Fruit fly (Drosophila melanogaster) whole organism, embryonic: ENCODE measurements around the gene ckd.

ENCODE experiments used
- ATbp ChIP-seq: fragments of 200-800 bp; sonication (Bioruptor generic); optimal IDR thresholded peaks from 2 replicates; lab custom pipeline; 2017; ENCODE audit warnings: missing biosample characterization, mild to moderate bottlenecking, missing genetic modification characterization, missing genetic modification reagents
- Ada2b ChIP-seq: fragments of 200-800 bp; sonication (Bioruptor generic); IDR thresholded peaks from 2 replicates; pipeline ENCODE4 v1.3.6; 2022; ENCODE audit warnings: missing biosample characterization, missing genetic modification characterization
- Atf3 ChIP-seq: fragments of 200-800 bp; sonication (Bioruptor generic); optimal IDR thresholded peaks from 3 replicates; lab custom pipeline; 2016; ENCODE audit warnings: missing biosample characterization, missing genetic modification characterization
- CG10267 ChIP-seq: fragments of 200-800 bp; sonication (Bioruptor generic); optimal IDR thresholded peaks from 2 replicates; lab custom pipeline; 2018; ENCODE audit warnings: missing biosample characterization, mild to moderate bottlenecking, missing genetic modification characterization, moderate library complexity
- CG12236 ChIP-seq: fragments of 200-800 bp; sonication (Bioruptor generic); optimal IDR thresholded peaks from 2 replicates; lab custom pipeline; 2016; ENCODE audit warnings: missing biosample characterization, missing genetic modification characterization
- CG12299 ChIP-seq: fragments of 200-800 bp; sonication (Bioruptor generic); optimal IDR thresholded peaks from 2 replicates; lab custom pipeline; 2018; ENCODE audit warnings: missing biosample characterization, mild to moderate bottlenecking, missing genetic modification characterization
- CG13624 ChIP-seq: fragments of 200-800 bp; sonication (Bioruptor generic); optimal IDR thresholded peaks from 2 replicates; lab custom pipeline; 2016; ENCODE audit warnings: missing biosample characterization, missing genetic modification characterization
- CG1603 ChIP-seq: fragments of 200-800 bp; sonication (Bioruptor generic); optimal IDR thresholded peaks from 2 replicates; lab custom pipeline; 2019; ENCODE audit warnings: missing biosample characterization, mild to moderate bottlenecking, missing genetic modification characterization, moderate library complexity
- CG1792 ChIP-seq: fragments of 200-800 bp; sonication (Bioruptor generic); optimal IDR thresholded peaks from 2 replicates; lab custom pipeline; 2016; ENCODE audit warnings: missing biosample characterization, missing genetic modification characterization
- CG2202 ChIP-seq: fragments of 200-800 bp; sonication (Bioruptor generic); optimal IDR thresholded peaks from 2 replicates; lab custom pipeline; 2018; ENCODE audit warnings: missing biosample characterization, mild to moderate bottlenecking, missing genetic modification characterization
- CG31388 ChIP-seq: fragments of 200-800 bp; sonication (Bioruptor generic); optimal IDR thresholded peaks from 2 replicates; lab custom pipeline; 2016; ENCODE audit warnings: missing biosample characterization, missing genetic modification characterization
- CG7745 ChIP-seq: fragments of 200-800 bp; sonication (Bioruptor generic); optimal IDR thresholded peaks from 2 replicates; lab custom pipeline; 2018; ENCODE audit warnings: missing biosample characterization, mild to moderate bottlenecking, missing genetic modification characterization, moderate library complexity
- CG8089 ChIP-seq: fragments of 200-800 bp; sonication (Bioruptor generic); optimal IDR thresholded peaks from 3 replicates; lab custom pipeline; 2016; ENCODE audit warnings: missing biosample characterization, missing genetic modification characterization
- CG8281 ChIP-seq: fragments of 200-800 bp; sonication (Bioruptor generic); optimal IDR thresholded peaks from 2 replicates; lab custom pipeline; 2018; ENCODE audit warnings: missing biosample characterization, mild to moderate bottlenecking, missing genetic modification characterization, moderate library complexity
- CG8478 ChIP-seq: fragments of >200 bp; optimal IDR thresholded peaks from 2 replicates; lab custom pipeline; 2018
- CG8944 ChIP-seq: fragments of 200-800 bp; sonication (Bioruptor generic); optimal IDR thresholded peaks from 3 replicates; lab custom pipeline; 2016; ENCODE audit warnings: missing biosample characterization, missing genetic modification characterization
- CG9876 ChIP-seq: fragments of 200-800 bp; sonication (Bioruptor generic); optimal IDR thresholded peaks from 2 replicates; lab custom pipeline; 2016; ENCODE audit warnings: missing biosample characterization, missing genetic modification characterization
- CkIIα-i1 ChIP-seq: fragments of 200-800 bp; sonication (Bioruptor generic); IDR thresholded peaks from 2 replicates; pipeline ENCODE4 v1.3.6; 2022; ENCODE audit warnings: missing biosample characterization, missing genetic modification characterization
- Dip2 ChIP-seq: fragments of 200-800 bp; sonication (Bioruptor generic); IDR thresholded peaks from 2 replicates; pipeline ENCODE4 v1.3.6; 2022; ENCODE audit warnings: missing biosample characterization, missing genetic modification characterization
- ERR ChIP-seq: fragments of 200-800 bp; sonication (Bioruptor generic); optimal IDR thresholded peaks from 2 replicates; lab custom pipeline; 2016; ENCODE audit warnings: missing biosample characterization, missing genetic modification characterization
- Lhr ChIP-seq: fragments of 200-800 bp; sonication (Bioruptor generic); optimal IDR thresholded peaks from 3 replicates; lab custom pipeline; 2017; ENCODE audit warnings: mild to moderate bottlenecking, missing biosample characterization, missing genetic modification reagents, missing genetic modification characterization
- Max ChIP-seq: fragments of 200-800 bp; sonication (Bioruptor generic); optimal IDR thresholded peaks from 2 replicates; lab custom pipeline; 2016; ENCODE audit warnings: missing biosample characterization, mild to moderate bottlenecking, missing genetic modification characterization
- NC2β ChIP-seq: fragments of 200-800 bp; sonication (Bioruptor generic); optimal IDR thresholded peaks from 2 replicates; lab custom pipeline; 2016; ENCODE audit warnings: missing biosample characterization, missing genetic modification characterization
- Oaz ChIP-seq: fragments of 200-800 bp; sonication (Bioruptor generic); IDR thresholded peaks from 2 replicates; pipeline ENCODE4 v1.3.6; 2022; ENCODE audit warnings: missing biosample characterization, missing genetic modification characterization
- Optix ChIP-seq: fragments of 200-800 bp; sonication (Bioruptor generic); IDR thresholded peaks from 3 replicates; pipeline ENCODE4 v1.3.6; 2022; ENCODE audit warnings: missing biosample characterization, missing genetic modification characterization
- Ptx1 ChIP-seq: fragments of 200-800 bp; sonication (Bioruptor generic); IDR thresholded peaks from 2 replicates; pipeline ENCODE4 v1.3.6; 2022; ENCODE audit warnings: missing biosample characterization, missing genetic modification characterization
- Rx ChIP-seq: fragments of 200-800 bp; sonication (Bioruptor generic); IDR thresholded peaks from 2 replicates; pipeline ENCODE4 v1.3.6; 2022; ENCODE audit warnings: missing biosample characterization, missing genetic modification characterization
- Sin3A ChIP-seq: fragments of >200 bp; optimal IDR thresholded peaks from 2 replicates; lab custom pipeline; 2018
- Spps ChIP-seq: fragments of 200-800 bp; sonication (Bioruptor generic); optimal IDR thresholded peaks from 2 replicates; lab custom pipeline; 2018; ENCODE audit warnings: missing biosample characterization, mild to moderate bottlenecking, missing genetic modification characterization
- Xbp1 ChIP-seq: fragments of 200-800 bp; sonication (Bioruptor generic); optimal IDR thresholded peaks from 3 replicates; lab custom pipeline; 2016; ENCODE audit warnings: missing biosample characterization, mild to moderate bottlenecking, missing genetic modification characterization
- bbx ChIP-seq: fragments of 200-800 bp; sonication (Bioruptor generic); IDR thresholded peaks from 2 replicates; pipeline ENCODE4 v1.3.6; 2022; ENCODE audit warnings: missing biosample characterization, missing genetic modification characterization; ENCODE audit not compliant: partially characterized antibody
- cg ChIP-seq: fragments of 200-800 bp; sonication (Bioruptor generic); optimal IDR thresholded peaks from 3 replicates; lab custom pipeline; 2019; ENCODE audit warnings: missing biosample characterization, mild to moderate bottlenecking, missing genetic modification characterization, moderate library complexity
- crp ChIP-seq, 2 experiments: fragments of 200-800 bp; sonication (Bioruptor generic); optimal IDR thresholded peaks; 2 replicates in 1 of 2; 3 replicates in 1 of 2; lab custom pipeline; 2017; ENCODE audit warnings: missing biosample characterization in 2 of 2, missing genetic modification characterization in 2 of 2, mild to moderate bottlenecking in 1 of 2, moderate library complexity in 1 of 2
- dysf ChIP-seq: fragments of 200-800 bp; sonication (Bioruptor generic); IDR thresholded peaks from 3 replicates; pipeline ENCODE4 v1.3.6; 2022; ENCODE audit warnings: missing biosample characterization, missing genetic modification characterization
- fd64A ChIP-seq: fragments of 200-800 bp; sonication (Bioruptor generic); optimal IDR thresholded peaks from 3 replicates; lab custom pipeline; 2018; ENCODE audit warnings: missing biosample characterization, mild to moderate bottlenecking, missing genetic modification characterization
- ftz-f1 ChIP-seq: fragments of 200-800 bp; sonication (Bioruptor generic); optimal IDR thresholded peaks from 2 replicates; lab custom pipeline; 2016; ENCODE audit warnings: missing biosample characterization, missing genetic modification characterization
- gro ChIP-seq: fragments of 200-800 bp; sonication (Bioruptor generic); optimal IDR thresholded peaks from 2 replicates; lab custom pipeline; 2016; ENCODE audit warnings: missing biosample characterization, missing genetic modification characterization
- ham ChIP-seq: fragments of 200-800 bp; sonication (Bioruptor generic); IDR thresholded peaks from 2 replicates; pipeline ENCODE4 v1.3.6; 2022; ENCODE audit warnings: missing biosample characterization, missing genetic modification characterization
- hbn ChIP-seq: fragments of 200-800 bp; sonication (Bioruptor generic); IDR thresholded peaks from 2 replicates; pipeline ENCODE4 v1.3.6; 2022; ENCODE audit warnings: missing biosample characterization, missing genetic modification characterization; ENCODE audit not compliant: partially characterized antibody
- kay ChIP-seq: fragments of 200-800 bp; sonication (Bioruptor generic); optimal IDR thresholded peaks from 2 replicates; lab custom pipeline; 2016; ENCODE audit warnings: missing biosample characterization, missing genetic modification characterization
- kni ChIP-seq: fragments of 200-800 bp; sonication (Bioruptor generic); optimal IDR thresholded peaks from 3 replicates; lab custom pipeline; 2017; ENCODE audit warnings: mild to moderate bottlenecking, missing biosample characterization, missing genetic modification reagents, missing genetic modification characterization
- lov ChIP-seq, 2 experiments: fragments of 200-800 bp in 1 of 2; fragments of >200 bp in 1 of 2; sonication (Bioruptor generic) in 1 of 2; IDR thresholded peaks in 1 of 2; optimal IDR thresholded peaks in 1 of 2; 2 replicates in 1 of 2; 3 replicates in 1 of 2; pipeline versions ENCODE4 v1.3.6 to Lab custom; 2017 to 2022; ENCODE audit warnings: missing biosample characterization in 1 of 2, missing genetic modification characterization in 1 of 2
- mirr ChIP-seq: fragments of 200-800 bp; sonication (Bioruptor generic); optimal IDR thresholded peaks from 3 replicates; lab custom pipeline; 2018; ENCODE audit warnings: missing biosample characterization, mild to moderate bottlenecking, missing genetic modification characterization
- pros ChIP-seq: fragments of 200-800 bp; sonication (Bioruptor generic); optimal IDR thresholded peaks from 3 replicates; lab custom pipeline; 2019; ENCODE audit warnings: missing biosample characterization, mild to moderate bottlenecking, missing genetic modification characterization, moderate library complexity
- psq ChIP-seq: fragments of 200-800 bp; sonication (Bioruptor generic); optimal IDR thresholded peaks from 2 replicates; lab custom pipeline; 2017; ENCODE audit warnings: missing biosample characterization, missing genetic modification characterization
- run ChIP-seq: fragments of 200-800 bp; sonication (Bioruptor generic); optimal IDR thresholded peaks from 3 replicates; lab custom pipeline; 2018; ENCODE audit warnings: missing biosample characterization, mild to moderate bottlenecking, missing genetic modification characterization
- sna ChIP-seq: fragments of 200-800 bp; sonication (Bioruptor generic); IDR thresholded peaks from 2 replicates; pipeline ENCODE4 v1.3.6; 2022; ENCODE audit warnings: missing biosample characterization, missing genetic modification characterization; ENCODE audit not compliant: partially characterized antibody
- unpg ChIP-seq: fragments of 200-800 bp; sonication (Bioruptor generic); optimal IDR thresholded peaks from 3 replicates; lab custom pipeline; 2018; ENCODE audit warnings: missing biosample characterization, mild to moderate bottlenecking, missing genetic modification characterization, moderate library complexity
- wor ChIP-seq: fragments of 200-800 bp; sonication (Bioruptor generic); IDR thresholded peaks from 2 replicates; pipeline ENCODE4 v1.3.6; 2022; ENCODE audit warnings: missing biosample characterization, missing genetic modification characterization
- zf30C ChIP-seq: fragments of 200-800 bp; sonication (Bioruptor generic); optimal IDR thresholded peaks from 3 replicates; lab custom pipeline; 2018; ENCODE audit warnings: missing biosample characterization, mild to moderate bottlenecking, missing genetic modification characterization

ckd gene

dm6 chr3L:3301171-3301738 is 43.6 kb downstream of the ckd start (continued):
- TF ChIP-seq CG8944 (GFP tag; lab: Kevin White, UChicago): peak; percentile 88
- TF ChIP-seq CkIIα-i1 (GFP tag; lab: Robert Waterston, UW): no peak
- peak; percentile 85 for TF ChIP-seq kni (GFP tag; lab: Kevin White, UChicago)
- TF ChIP-seq Xbp1: peak; percentile 93
- peak; percentile 91 for TF ChIP-seq CG13624
- TF ChIP-seq crp (GFP tag; optimal IDR thresholded peaks at IDR 0.05; lab: Kevin White, UChicago): peak in 1 of 2 experiments; percentile 51
- no peak for TF ChIP-seq sna
- TF ChIP-seq Optix (GFP tag; lab: Robert Waterston, UW): peak; percentile 81
- peak; percentile 85 for TF ChIP-seq CG31388 (GFP tag; lab: Kevin White, UChicago)
- TF ChIP-seq Atf3: peak; percentile 87
- no peak for TF ChIP-seq pros (GFP tag; lab: Kevin White, UChicago)
- TF ChIP-seq Dip2 (GFP tag; lab: Robert Waterston, UW): 0 out of 2 replicates have a peak, but pooled peaks have one; percentile 38
- no peak for TF ChIP-seq cg (GFP tag; lab: Kevin White, UChicago)
- peak; percentile 77 for TF ChIP-seq CG9876 (GFP tag; lab: Kevin White, UChicago)
- TF ChIP-seq fd64A (GFP tag; lab: Kevin White, UChicago): peak; percentile 60
- TF ChIP-seq CG1603 (tag; lab: Kevin White, UChicago): peak; percentile 85
- peak; percentile 91 for TF ChIP-seq ATbp (GFP tag; lab: Kevin White, UChicago)
- peak; percentile 86 for TF ChIP-seq CG10267 (tag; lab: Kevin White, UChicago)
- TF ChIP-seq CG8478 (lab: Kevin White, UChicago): no peak
- peak; percentile 81 for TF ChIP-seq CG8089 (GFP tag; lab: Kevin White, UChicago)
- peak; percentile 87 for TF ChIP-seq CG1792 (GFP tag; lab: Kevin White, UChicago)
- TF ChIP-seq Lhr (GFP tag; lab: Kevin White, UChicago): peak; percentile 66
- TF ChIP-seq Sin3A (lab: Kevin White, UChicago): no peak
- TF ChIP-seq ERR (GFP tag; lab: Kevin White, UChicago): peak; percentile 83
- no peak for TF ChIP-seq bbx
- peak; percentile 91 for TF ChIP-seq dysf (GFP tag; lab: Robert Waterston, UW)
- peak; percentile 60 for TF ChIP-seq psq (GFP tag; lab: Kevin White, UChicago)
- TF ChIP-seq CG12236 (GFP tag; lab: Kevin White, UChicago): peak; percentile 69
- TF ChIP-seq CG7745 (tag; lab: Kevin White, UChicago): peak; percentile 42
- TF ChIP-seq CG8281 (tag; lab: Kevin White, UChicago): peak; percentile 78
- peak; percentile 94 for TF ChIP-seq unpg (GFP tag; lab: Kevin White, UChicago)
- TF ChIP-seq Rx (GFP tag; lab: Robert Waterston, UW): peak; percentile 86
- TF ChIP-seq Spps (tag; lab: Kevin White, UChicago): peak; percentile 71
- TF ChIP-seq zf30C (GFP tag; lab: Kevin White, UChicago): peak; percentile 89
- TF ChIP-seq NC2β (GFP tag; lab: Kevin White, UChicago): peak; percentile 89
- no peak for TF ChIP-seq ham (GFP tag; lab: Robert Waterston, UW)
- TF ChIP-seq ftz-f1: no peak
- peak; percentile 81 for TF ChIP-seq mirr (GFP tag; lab: Kevin White, UChicago)
- TF ChIP-seq lov (optimal IDR thresholded peaks at IDR 0.05; lab: Kevin White, UChicago): no peak
- TF ChIP-seq lov (GFP tag; IDR thresholded peaks at IDR 0.05; lab: Robert Waterston, UW): peak; percentile 40; the same call in 1 of the 3 replicates
- peak; percentile 93 for TF ChIP-seq Ptx1 (GFP tag; lab: Robert Waterston, UW)
- peak; percentile 90 for TF ChIP-seq run (tag; lab: Kevin White, UChicago)
- TF ChIP-seq wor: peak; percentile 89
- TF ChIP-seq CG2202: peak; percentile 79
- TF ChIP-seq CG12299: peak; percentile 87
- peak; percentile 89 for TF ChIP-seq Ada2b (GFP tag; lab: Robert Waterston, UW)
- TF ChIP-seq Max (GFP tag; lab: Kevin White, UChicago): peak; percentile 89
- TF ChIP-seq Oaz: peak; percentile 90
- TF ChIP-seq kay: peak; percentile 84
- 0 out of 2 replicates have a peak, but pooled peaks have one; percentile 19 for TF ChIP-seq hbn (GFP tag; lab: Robert Waterston, UW)
- TF ChIP-seq gro (GFP tag; lab: Kevin White, UChicago): peak; percentile 85
